Worm (Caenorhabditis elegans) whole organism, late embryonic: Measurements from ENCODE around the gene T26C11.4.

ENCODE experiments used
- F13H6.1 ChIP-seq: sonication (generic microtip); optimal IDR thresholded peaks from 2 replicates; lab custom pipeline; 2016; ENCODE audit warnings: missing genetic modification characterization, missing compliant biosample characterization
- K02D7.2 ChIP-seq: sonication (generic microtip); optimal IDR thresholded peaks from 2 replicates; lab custom pipeline; 2017; ENCODE audit warnings: mild to moderate bottlenecking, missing genetic modification characterization, missing compliant biosample characterization
- K09A11.1 ChIP-seq: sonication (generic microtip); optimal IDR thresholded peaks from 2 replicates; lab custom pipeline; 2017; ENCODE audit warnings: antibody characterized with exemption, mild to moderate bottlenecking, missing genetic modification characterization, missing compliant biosample characterization; ENCODE audit not compliant: insufficient read depth
- ama-1 ChIP-seq: fragments of 150-350 bp; optimal IDR thresholded peaks from 2 replicates; lab custom pipeline; 2014
- ceh-14 ChIP-seq: sonication (generic microtip); optimal IDR thresholded peaks from 2 replicates; lab custom pipeline; 2016; ENCODE audit warnings: missing genotype, missing genetic modification characterization, missing compliant biosample characterization
- ceh-18 ChIP-seq: sonication (generic microtip); optimal IDR thresholded peaks from 2 replicates; lab custom pipeline; 2016; ENCODE audit warnings: missing genetic modification characterization, missing compliant biosample characterization
- ceh-19 ChIP-seq: fragments of 200-800 bp; sonication (Bioruptor generic); optimal IDR thresholded peaks from 2 replicates; lab custom pipeline; 2018; ENCODE audit warnings: mild to moderate bottlenecking, missing genetic modification characterization, missing compliant biosample characterization
- ceh-2 ChIP-seq: sonication (generic microtip); optimal IDR thresholded peaks from 2 replicates; lab custom pipeline; 2016; ENCODE audit warnings: missing genotype, missing genetic modification characterization, missing compliant biosample characterization
- ceh-24 ChIP-seq: sonication (generic microtip); optimal IDR thresholded peaks from 2 replicates; lab custom pipeline; 2016; ENCODE audit warnings: mild to moderate bottlenecking, missing genetic modification characterization, missing compliant biosample characterization
- ceh-30 ChIP-seq: fragments of 150-350 bp; optimal IDR thresholded peaks from 2 replicates; lab custom pipeline; 2014; ENCODE audit warnings: missing biosample characterization, missing genetic modification characterization
- ceh-31 ChIP-seq: sonication (generic microtip); optimal IDR thresholded peaks from 2 replicates; lab custom pipeline; 2016; ENCODE audit warnings: missing genetic modification characterization, missing compliant biosample characterization
- ceh-34 ChIP-seq: sonication (generic microtip); optimal IDR thresholded peaks from 2 replicates; lab custom pipeline; 2016; ENCODE audit warnings: mild to moderate bottlenecking, missing genetic modification characterization, missing compliant biosample characterization
- ceh-45 ChIP-seq: fragments of 200-800 bp; sonication (Bioruptor generic); IDR thresholded peaks from 2 replicates; pipeline ENCODE4 v1.3.6; 2022; ENCODE audit warnings: missing genetic modification reagents, missing genetic modification characterization, missing compliant biosample characterization
- ceh-48 ChIP-seq: sonication (generic microtip); optimal IDR thresholded peaks from 2 replicates; lab custom pipeline; 2016; ENCODE audit warnings: missing genetic modification characterization, inconsistent platforms, missing compliant biosample characterization
- ceh-6 ChIP-seq: fragments of 200-800 bp; sonication (Bioruptor generic); optimal IDR thresholded peaks from 2 replicates; lab custom pipeline; 2018; ENCODE audit warnings: mild to moderate bottlenecking, missing genetic modification characterization, missing compliant biosample characterization
- dmd-4 ChIP-seq: sonication (generic microtip); optimal IDR thresholded peaks from 2 replicates; lab custom pipeline; 2016; ENCODE audit warnings: borderline replicate concordance, missing genetic modification characterization, missing compliant biosample characterization
- elt-2 ChIP-seq: sonication (generic microtip); optimal IDR thresholded peaks from 2 replicates; lab custom pipeline; 2016; ENCODE audit warnings: missing genetic modification reagents, missing genetic modification characterization, missing compliant biosample characterization
- elt-4 ChIP-seq: sonication (generic microtip); optimal IDR thresholded peaks from 2 replicates; lab custom pipeline; 2016; ENCODE audit warnings: missing genetic modification characterization, missing compliant biosample characterization
- eyg-1 ChIP-seq: sonication (generic microtip); optimal IDR thresholded peaks from 2 replicates; lab custom pipeline; 2016; ENCODE audit warnings: missing genotype, missing genetic modification characterization, missing compliant biosample characterization
- fkh-6 ChIP-seq: sonication (generic microtip); optimal IDR thresholded peaks from 2 replicates; lab custom pipeline; 2016; ENCODE audit warnings: missing genetic modification characterization, missing compliant biosample characterization
- hlh-15 ChIP-seq: sonication (generic microtip); optimal IDR thresholded peaks from 2 replicates; lab custom pipeline; 2016; ENCODE audit warnings: missing genetic modification characterization, missing compliant biosample characterization
- hlh-6 ChIP-seq: sonication (generic microtip); optimal IDR thresholded peaks from 2 replicates; lab custom pipeline; 2016; ENCODE audit warnings: missing genotype, missing genetic modification characterization, missing compliant biosample characterization
- lim-6 ChIP-seq: sonication (generic microtip); optimal IDR thresholded peaks from 2 replicates; lab custom pipeline; 2016; ENCODE audit warnings: missing genetic modification characterization, missing compliant biosample characterization
- lin-11 ChIP-seq: fragments of 200-800 bp; sonication (Bioruptor generic); optimal IDR thresholded peaks from 2 replicates; lab custom pipeline; 2018; ENCODE audit warnings: mild to moderate bottlenecking, missing genetic modification characterization, missing compliant biosample characterization
- madf-2 ChIP-seq: sonication (generic microtip); optimal IDR thresholded peaks from 2 replicates; lab custom pipeline; 2017; ENCODE audit warnings: missing genetic modification characterization, missing compliant biosample characterization
- mec-3 ChIP-seq: sonication (generic microtip); optimal IDR thresholded peaks from 2 replicates; lab custom pipeline; 2016; ENCODE audit warnings: borderline replicate concordance, missing genetic modification characterization, missing compliant biosample characterization
- nfya-1 ChIP-seq: sonication (generic microtip); optimal IDR thresholded peaks from 2 replicates; lab custom pipeline; 2017; ENCODE audit warnings: missing genetic modification characterization, mild to moderate bottlenecking, missing compliant biosample characterization, antibody characterized with exemption, moderate library complexity
- nhr-11 ChIP-seq: fragments of 150-350 bp; optimal IDR thresholded peaks from 2 replicates; lab custom pipeline; 2014; ENCODE audit warnings: missing biosample characterization, missing genetic modification characterization
- odd-2 ChIP-seq: sonication (generic microtip); optimal IDR thresholded peaks from 2 replicates; lab custom pipeline; 2017; ENCODE audit warnings: antibody characterized with exemption, mild to moderate bottlenecking, missing genetic modification characterization, missing compliant biosample characterization
- pag-3 ChIP-seq: sonication (generic microtip); optimal IDR thresholded peaks from 2 replicates; lab custom pipeline; 2016; ENCODE audit warnings: missing compliant biosample characterization, missing genetic modification characterization, borderline replicate concordance
- pax-1 ChIP-seq: fragments of 150-350 bp; optimal IDR thresholded peaks from 2 replicates; lab custom pipeline; 2014; ENCODE audit warnings: missing biosample characterization, missing genetic modification characterization
- pha-4 ChIP-seq: fragments of 150-350 bp; optimal IDR thresholded peaks from 2 replicates; lab custom pipeline; 2018; ENCODE audit warnings: missing biosample characterization, missing genetic modification reagents, missing genetic modification characterization
- pqm-1 ChIP-seq: sonication (generic microtip); optimal IDR thresholded peaks from 2 replicates; lab custom pipeline; 2016; ENCODE audit warnings: missing genetic modification characterization, missing compliant biosample characterization
- pros-1 ChIP-seq: fragments of 150-350 bp; optimal IDR thresholded peaks from 2 replicates; lab custom pipeline; 2014; ENCODE audit warnings: missing biosample characterization, missing genetic modification reagents, missing genetic modification characterization
- rnt-1 ChIP-seq: sonication (generic microtip); optimal IDR thresholded peaks from 2 replicates; lab custom pipeline; 2016; ENCODE audit warnings: missing genetic modification characterization, missing compliant biosample characterization
- sdc-2 ChIP-seq: sonication (generic microtip); optimal IDR thresholded peaks from 2 replicates; lab custom pipeline; 2016; ENCODE audit warnings: missing genotype, missing genetic modification characterization, missing compliant biosample characterization
- sox-2 ChIP-seq: fragments of 200-800 bp; sonication (Bioruptor generic); IDR thresholded peaks from 2 replicates; pipeline ENCODE4 v1.3.6; 2022; ENCODE audit warnings: missing genetic modification reagents, missing genetic modification characterization, missing compliant biosample characterization
- sox-4 ChIP-seq: sonication (generic microtip); optimal IDR thresholded peaks from 2 replicates; lab custom pipeline; 2017; ENCODE audit warnings: mild to moderate bottlenecking, missing genetic modification characterization, inconsistent platforms, missing compliant biosample characterization
- syd-9 ChIP-seq: sonication (generic microtip); optimal IDR thresholded peaks from 2 replicates; lab custom pipeline; 2016; ENCODE audit warnings: mild to moderate bottlenecking, missing genetic modification characterization, moderate library complexity, missing compliant biosample characterization
- tbx-2 ChIP-seq: sonication (generic microtip); optimal IDR thresholded peaks from 2 replicates; lab custom pipeline; 2016; ENCODE audit warnings: missing genetic modification characterization, missing compliant biosample characterization
- tbx-7 ChIP-seq: sonication (generic microtip); optimal IDR thresholded peaks from 2 replicates; lab custom pipeline; 2016; ENCODE audit warnings: missing genotype, missing genetic modification characterization, missing compliant biosample characterization
- ttx-3 ChIP-seq: sonication (generic microtip); optimal IDR thresholded peaks from 2 replicates; lab custom pipeline; 2016; ENCODE audit warnings: missing genetic modification reagents, missing genetic modification characterization, missing compliant biosample characterization
- unc-42 ChIP-seq: sonication (generic microtip); optimal IDR thresholded peaks from 2 replicates; lab custom pipeline; 2016; ENCODE audit warnings: missing genotype, missing genetic modification characterization, missing compliant biosample characterization
- unc-55 ChIP-seq: sonication (generic microtip); optimal IDR thresholded peaks from 2 replicates; lab custom pipeline; 2017; ENCODE audit warnings: missing biosample characterization, missing genetic modification reagents, missing genetic modification characterization
- unc-86 ChIP-seq: sonication (generic microtip); optimal IDR thresholded peaks from 2 replicates; lab custom pipeline; 2016; ENCODE audit warnings: missing genetic modification characterization, missing compliant biosample characterization
- zip-5 ChIP-seq: sonication (generic microtip); optimal IDR thresholded peaks from 2 replicates; lab custom pipeline; 2016; ENCODE audit warnings: missing genetic modification characterization, missing compliant biosample characterization
- ztf-16 ChIP-seq: sonication (generic microtip); optimal IDR thresholded peaks from 2 replicates; lab custom pipeline; 2017; ENCODE audit warnings: missing genetic modification characterization, missing compliant biosample characterization

T26C11.4 gene

ce11 chrX:1850525-1850924 lies 5.2 kb upstream of the T26C11.4 start:
- TF ChIP-seq ceh-19 (GFP tag; lab: Kevin White, UChicago) = no peak
- TF ChIP-seq ama-1 (lab: Kevin White, UChicago) = no peak
- no peak for TF ChIP-seq unc-55 (GFP tag; lab: Kevin White, UChicago)

ce11 chrX:1848575-1848974 lies 3.2 kb upstream of the T26C11.4 start, which contains the start of gene ceh-41:
TSS of gene ceh-41 (minus strand) at chrX:1848675.
- no peak for TF ChIP-seq tbx-7
- no peak for TF ChIP-seq ztf-16 (tag; lab: Kevin White, UChicago)
- TF ChIP-seq ceh-30 (tag; lab: Kevin White, UChicago) = no peak
- no peak for TF ChIP-seq syd-9
- no peak for TF ChIP-seq nhr-11 (tag; lab: Kevin White, UChicago)
- TF ChIP-seq pha-4 (tag; lab: Kevin White, UChicago) = no peak
- TF ChIP-seq elt-2 (tag; lab: Kevin White, UChicago) = no peak
- no peak for TF ChIP-seq hlh-15 (tag; lab: Kevin White, UChicago)
- no peak for TF ChIP-seq F13H6.1
- TF ChIP-seq ceh-14 = no peak
- no peak for TF ChIP-seq ama-1 (lab: Kevin White, UChicago)
- TF ChIP-seq ceh-2 (tag; lab: Kevin White, UChicago) = no peak
- no peak for TF ChIP-seq fkh-6
- no peak for TF ChIP-seq ceh-31 (tag; lab: Kevin White, UChicago)
- no peak for TF ChIP-seq sox-4 (tag; lab: Kevin White, UChicago)
- no peak for TF ChIP-seq madf-2 (tag; lab: Kevin White, UChicago)
- TF ChIP-seq ceh-24 = no peak
- no peak for TF ChIP-seq hlh-6
- TF ChIP-seq, all 69 proteins: peak for 0

ce11 chrX:1847685-1848084 lies 2.3 kb upstream of the T26C11.4 start:
- TF ChIP-seq odd-2 (tag; lab: Kevin White, UChicago) = no peak
- no peak for TF ChIP-seq pqm-1
- TF ChIP-seq K02D7.2 (tag; lab: Kevin White, UChicago) = no peak
- TF ChIP-seq nhr-11 (tag; lab: Kevin White, UChicago) = no peak
- no peak for TF ChIP-seq elt-4 (tag; lab: Kevin White, UChicago)
- no peak for TF ChIP-seq tbx-2 (tag; lab: Kevin White, UChicago)
- TF ChIP-seq pros-1 (tag; lab: Kevin White, UChicago) = no peak

- peak; percentile 2 for TF ChIP-seq unc-42
- peak; percentile 56 for TF ChIP-seq ttx-3 (tag; lab: Kevin White, UChicago)
- peak; percentile 56 for TF ChIP-seq lin-11 (tag; lab: Kevin White, UChicago)
- TF ChIP-seq elt-4 (tag; lab: Kevin White, UChicago) = no peak
- no peak for TF ChIP-seq nhr-11 (tag; lab: Kevin White, UChicago)
- no peak for TF ChIP-seq ceh-30 (tag; lab: Kevin White, UChicago)
- no peak for TF ChIP-seq eyg-1
- no peak for TF ChIP-seq pag-3
- TF ChIP-seq nfya-1 (tag; lab: Kevin White, UChicago) = peak; percentile 28
- TF ChIP-seq odd-2 (tag; lab: Kevin White, UChicago) = no peak
- no peak for TF ChIP-seq lim-6 (tag; lab: Kevin White, UChicago)
- peak; percentile 42 for TF ChIP-seq ceh-18
- TF ChIP-seq zip-5 = peak; percentile 5
- no peak for TF ChIP-seq ama-1 (lab: Kevin White, UChicago)
- TF ChIP-seq pax-1 (tag; lab: Kevin White, UChicago) = no peak
- TF ChIP-seq mec-3 (tag; lab: Kevin White, UChicago) = peak; percentile 62
- TF ChIP-seq ceh-24 = peak; percentile 25
- peak; percentile 51 for TF ChIP-seq unc-86 (tag; lab: Kevin White, UChicago)
- peak; percentile 52 for TF ChIP-seq hlh-15 (tag; lab: Kevin White, UChicago)
- TF ChIP-seq tbx-2 (tag; lab: Kevin White, UChicago) = peak; percentile 24
- TF ChIP-seq ceh-45 (GFP tag; lab: Robert Waterston, UW) = 0 out of 2 replicates have a peak, but pooled peaks have one; percentile 20
- TF ChIP-seq rnt-1 = peak; percentile 28
- TF ChIP-seq ceh-48 (tag; lab: Kevin White, UChicago) = peak; percentile 56
- TF ChIP-seq sox-2 (GFP tag; lab: Robert Waterston, UW) = no peak
- TF ChIP-seq ceh-34 = peak; percentile 91
- no peak for TF ChIP-seq pha-4 (tag; lab: Kevin White, UChicago)
- TF ChIP-seq ceh-6 = peak; percentile 72
- no peak for TF ChIP-seq K09A11.1 (tag; lab: Kevin White, UChicago)
- TF ChIP-seq K02D7.2 (tag; lab: Kevin White, UChicago) = peak; percentile 75
- peak; percentile 91 for TF ChIP-seq sdc-2 (tag; lab: Kevin White, UChicago)
- peak; percentile 67 for TF ChIP-seq dmd-4 (tag; lab: Kevin White, UChicago)
- TF ChIP-seq ceh-14 = peak; percentile 75
- TF ChIP-seq pros-1 (tag; lab: Kevin White, UChicago) = no peak
These were observed 7.6 kb downstream of the T26C11.4 start for ce11 chrX:1837703-1838102.
